Worm (Caenorhabditis elegans): ENCODE measurements around the gene cbp-3.

cbp-3 gene

DNA sequence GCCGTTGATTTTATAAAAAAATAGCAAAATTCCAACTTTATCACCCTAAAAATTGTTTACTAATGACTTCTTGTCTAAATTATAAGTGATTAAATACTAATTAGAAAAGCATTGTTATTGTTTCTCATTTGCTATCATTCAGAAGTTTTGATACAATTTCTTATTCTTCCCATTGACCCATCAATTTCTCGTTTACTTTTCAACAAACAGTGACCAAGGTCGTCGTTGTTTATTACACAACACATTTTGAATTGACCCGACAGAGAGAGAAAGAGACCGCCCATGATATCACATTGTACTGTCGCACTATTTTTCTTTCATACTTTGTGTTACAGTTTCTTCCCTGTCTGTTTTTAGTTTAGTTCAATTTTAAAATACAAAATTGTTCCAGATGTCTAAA, 13.6 kb downstream of the cbp-3 start, which contains the start of gene ttr-2:
ttr-2 (plus strand) TSS at position 392 of the 400 bp plus-strand sequence.
- TF ChIP-seq tbx-37 (GFP tag; conservative IDR thresholded peaks at IDR 0.05) = no peak
- TF ChIP-seq hmg-4 (GFP tag; optimal IDR thresholded peaks at IDR 0.05) = no peak
- no peak for TF ChIP-seq ceh-13 (GFP tag; optimal IDR thresholded peaks at IDR 0.05)
- no peak for TF ChIP-seq sea-1 (GFP tag; conservative IDR thresholded peaks at IDR 0.05)

ce11 chrIII:9928777-9929176, 15.0 kb downstream of the cbp-3 start, which contains the start of gene ttr-1:
Gene ttr-1 (plus strand): TSS chrIII:9929077.
- no peak for TF ChIP-seq tbx-37 (GFP tag; conservative IDR thresholded peaks at IDR 0.05)
- TF ChIP-seq sea-1 (GFP tag; conservative IDR thresholded peaks at IDR 0.05) = no peak
- no peak for TF ChIP-seq ama-1 (optimal IDR thresholded peaks at IDR 0.05)
- no peak for TF ChIP-seq pes-1 (GFP tag; IDR thresholded peaks at IDR 0.05)
- TF ChIP-seq scrt-1 (GFP tag; IDR thresholded peaks at IDR 0.05) = no peak
- TF ChIP-seq F13C5.2 (tag; optimal IDR thresholded peaks at IDR 0.05) = no peak
- no peak for TF ChIP-seq ceh-13 (GFP tag; optimal IDR thresholded peaks at IDR 0.05)
- no peak for TF ChIP-seq aly-1 (tag; optimal IDR thresholded peaks at IDR 0.05)
- no peak for TF ChIP-seq hmg-4 (GFP tag; optimal IDR thresholded peaks at IDR 0.05)
- no peak for TF ChIP-seq hmbx-1 (tag; optimal IDR thresholded peaks at IDR 0.05)
- TF ChIP-seq ceh-36 (tag; optimal IDR thresholded peaks at IDR 0.05) = no peak
- TF ChIP-seq tra-4 (tag; optimal IDR thresholded peaks at IDR 0.05) = no peak
- no peak for TF ChIP-seq ets-7 (tag; optimal IDR thresholded peaks at IDR 0.05)

- TF ChIP-seq F13C5.2 (tag; optimal IDR thresholded peaks at IDR 0.05) = no peak
- no peak for TF ChIP-seq ceh-36 (tag; optimal IDR thresholded peaks at IDR 0.05)
- no peak for TF ChIP-seq ets-7 (tag; optimal IDR thresholded peaks at IDR 0.05)
Observed at ce11 chrIII:9929525-9929924, 15.7 kb downstream of the cbp-3 start.

DNA sequence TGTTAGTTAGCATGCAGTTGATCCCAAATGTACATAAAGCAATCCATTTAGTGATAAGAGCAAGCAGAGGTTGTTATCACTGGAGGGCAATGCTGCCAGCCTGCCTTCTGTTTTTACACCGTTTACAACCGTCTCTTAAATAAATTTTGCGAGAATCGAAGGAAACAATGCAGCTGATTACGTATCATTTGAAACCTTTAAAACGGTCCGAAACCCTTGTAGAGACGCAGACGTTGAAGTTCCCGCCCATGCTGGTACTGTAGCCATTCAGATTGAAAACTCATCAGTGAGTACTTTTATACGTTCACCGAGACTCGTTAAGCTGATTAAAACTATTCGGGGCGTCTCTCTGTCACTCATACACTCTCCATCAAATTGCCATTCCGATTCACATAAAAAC, 16.6 kb downstream of the cbp-3 start:
- TF ChIP-seq ceh-36 (tag; optimal IDR thresholded peaks at IDR 0.05) (no peak), ets-7 (tag; optimal IDR thresholded peaks at IDR 0.05) (no peak), hmbx-1 (tag; optimal IDR thresholded peaks at IDR 0.05) (no peak), B0310.2 (tag; optimal IDR thresholded peaks at IDR 0.05) (no peak), tbx-37 (GFP tag; conservative IDR thresholded peaks at IDR 0.05) (no peak), sea-1 (GFP tag; conservative IDR thresholded peaks at IDR 0.05) (no peak), F13C5.2 (tag; optimal IDR thresholded peaks at IDR 0.05) (no peak), flt-1 (GFP tag; IDR thresholded peaks at IDR 0.05) (no peak), tra-4 (tag; optimal IDR thresholded peaks at IDR 0.05) (no peak)

DNA sequence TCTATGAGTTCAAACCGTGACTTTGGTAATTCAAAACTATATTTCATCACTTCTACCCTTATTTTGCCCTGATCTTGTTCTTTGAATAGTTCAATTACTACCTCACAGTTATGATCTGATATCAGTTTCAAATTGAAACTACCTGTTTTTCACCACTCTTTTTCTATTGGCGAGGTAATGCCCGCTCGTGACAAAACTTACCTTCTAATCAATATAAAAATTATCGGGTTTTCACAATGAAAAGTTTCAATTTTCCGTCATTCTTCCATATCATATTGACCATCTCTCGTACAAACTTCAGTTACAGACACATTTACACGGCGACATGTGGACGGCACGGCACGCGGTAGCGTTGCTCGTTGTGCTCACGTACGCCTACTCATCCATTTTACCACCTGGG, 18.3 kb downstream of the cbp-3 start, which contains the start of gene dec-7:
dec-7 (plus strand) TSS at position 308 of the 400 bp plus-strand sequence.
- TF ChIP-seq scrt-1 (GFP tag; IDR thresholded peaks at IDR 0.05) (no peak), tbx-37 (GFP tag; conservative IDR thresholded peaks at IDR 0.05) (no peak), ceh-13 (GFP tag; optimal IDR thresholded peaks at IDR 0.05) (no peak), ceh-36 (tag; optimal IDR thresholded peaks at IDR 0.05) (no peak), tra-4 (tag; optimal IDR thresholded peaks at IDR 0.05) (no peak), hmbx-1 (tag; optimal IDR thresholded peaks at IDR 0.05) (no peak), pes-1 (GFP tag; IDR thresholded peaks at IDR 0.05) (no peak), B0310.2 (tag; optimal IDR thresholded peaks at IDR 0.05) (no peak), sea-1 (GFP tag; conservative IDR thresholded peaks at IDR 0.05) (no peak), flt-1 (GFP tag; IDR thresholded peaks at IDR 0.05) (no peak), hmg-4 (GFP tag; optimal IDR thresholded peaks at IDR 0.05) (no peak)

ce11 chrIII:9941020-9941674, 27.4 kb downstream of the cbp-3 start, which contains the start of the genes K03H1.9 and K03H1.12:
Gene K03H1.9 (minus strand): TSS chrIII:9941490.
Gene K03H1.12 (plus strand): TSS chrIII:9941624.
- TF ChIP-seq hmg-4 (GFP tag; optimal IDR thresholded peaks at IDR 0.05) (no peak), ets-7 (tag; optimal IDR thresholded peaks at IDR 0.05) (no peak), flt-1 (GFP tag; IDR thresholded peaks at IDR 0.05) (no peak), pes-1 (GFP tag; IDR thresholded peaks at IDR 0.05) (no peak), tbx-37 (GFP tag; conservative IDR thresholded peaks at IDR 0.05) (no peak), tbx-11 (GFP tag; IDR thresholded peaks at IDR 0.05) (no peak), hmbx-1 (tag; optimal IDR thresholded peaks at IDR 0.05) (no peak), ceh-13 (GFP tag; optimal IDR thresholded peaks at IDR 0.05) (no peak), tra-4 (tag; optimal IDR thresholded peaks at IDR 0.05) (no peak), hnd-1 (tag; optimal IDR thresholded peaks at IDR 0.05) (no peak), sea-1 (GFP tag; conservative IDR thresholded peaks at IDR 0.05) (no peak)

DNA sequence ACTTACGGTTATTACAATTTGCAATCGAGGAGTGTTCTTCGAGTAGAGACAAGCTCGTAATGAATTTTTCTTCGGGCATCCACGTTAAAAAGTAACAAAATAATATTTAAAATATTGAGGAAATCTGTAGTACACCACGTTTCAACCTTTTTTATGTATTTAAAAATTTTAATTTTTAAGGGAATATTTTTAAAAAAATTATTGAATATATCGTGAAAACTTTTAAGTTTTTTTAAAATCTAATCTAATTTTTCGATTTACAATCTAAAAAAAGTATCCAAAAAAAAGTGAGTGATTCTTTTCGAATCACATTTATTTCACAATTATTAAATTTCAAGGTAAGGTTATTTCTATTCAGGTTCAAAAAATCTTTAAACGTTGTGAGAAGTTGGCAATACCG, 30.9 kb downstream of the cbp-3 start, which contains the start of gene gln-2:
gln-2 (minus strand) TSS at position 101 of the 400 bp plus-strand sequence.
- TF ChIP-seq hmbx-1 (tag; optimal IDR thresholded peaks at IDR 0.05) = no peak

ce11 chrIII:9946806-9947419, 33.1 kb downstream of the cbp-3 start, which contains the start of gene K03H1.7:
Gene K03H1.7 (plus strand): TSS chrIII:9947405.
- TF ChIP-seq hmg-4 (GFP tag; optimal IDR thresholded peaks at IDR 0.05) (no peak), tbx-37 (GFP tag; conservative IDR thresholded peaks at IDR 0.05) (no peak), tbx-11 (GFP tag; IDR thresholded peaks at IDR 0.05) (no peak), pes-1 (GFP tag; IDR thresholded peaks at IDR 0.05) (no peak), ceh-13 (GFP tag; optimal IDR thresholded peaks at IDR 0.05) (no peak), scrt-1 (GFP tag; IDR thresholded peaks at IDR 0.05) (no peak), hnd-1 (tag; optimal IDR thresholded peaks at IDR 0.05) (no peak), ceh-36 (tag; optimal IDR thresholded peaks at IDR 0.05) (no peak), B0310.2 (tag; optimal IDR thresholded peaks at IDR 0.05) (no peak), F13C5.2 (tag; optimal IDR thresholded peaks at IDR 0.05) (no peak), flt-1 (GFP tag; IDR thresholded peaks at IDR 0.05) (no peak)
